Fruit fly (Drosophila melanogaster): ENCODE data around the gene Mur18B.
A peak's percentile ranks its signal among the peaks of the same experiment; 100 is the strongest.

Gene Mur18B

dm6 chrX:19248426-19249217, 35.6 kb downstream of the Mur18B start, which contains the start of gene Hs3st-B (continued):
- 0 out of 2 replicates have a peak, but pooled peaks have one; percentile 9 for TF ChIP-seq Atf6 (GFP tag; IDR thresholded peaks at IDR 0.05)
- TF ChIP-seq pb (GFP tag; optimal IDR thresholded peaks at IDR 0.05), result no peak
- TF ChIP-seq Hey (tag; optimal IDR thresholded peaks at IDR 0.05), result no peak
- TF ChIP-seq CG3407 (GFP tag; optimal IDR thresholded peaks at IDR 0.05), result no peak
- 0 out of 2 replicates have a peak, but pooled peaks have one; percentile 16 for TF ChIP-seq crol (GFP tag; IDR thresholded peaks at IDR 0.05)
- no peak for TF ChIP-seq pan (optimal IDR thresholded peaks at IDR 0.05)
- TF ChIP-seq pan (GFP tag; optimal IDR thresholded peaks at IDR 0.05 in 1 of 2, IDR thresholded peaks at IDR 0.05 in 1 of 2), result peak in 1 of 2 experiments; percentile 32
- 0 out of 2 replicates have a peak, but pooled peaks have one; percentile 13 for TF ChIP-seq Ptx1 (GFP tag; IDR thresholded peaks at IDR 0.05)
- TF ChIP-seq CG7928 (GFP tag; optimal IDR thresholded peaks at IDR 0.05), result no peak
- TF ChIP-seq ato (GFP tag; IDR thresholded peaks at IDR 0.05; ENCODE audit: partially characterized antibody), result no peak
- TF ChIP-seq Ets65A (GFP tag), result peak; percentile 87
- TF ChIP-seq CG13123 (GFP tag; optimal IDR thresholded peaks at IDR 0.05), result no peak
- TF ChIP-seq Dad (GFP tag; optimal IDR thresholded peaks at IDR 0.05), result no peak
- TF ChIP-seq Ssrp (tag; optimal IDR thresholded peaks at IDR 0.05), result peak; percentile 22
- TF ChIP-seq nerfin-2 (GFP tag; IDR thresholded peaks at IDR 0.05; ENCODE audit: partially characterized antibody), result no peak
- peak; percentile 69 for TF ChIP-seq sens (GFP tag)
- TF ChIP-seq CG18619 (GFP tag; optimal IDR thresholded peaks at IDR 0.05), result peak; percentile 26
- no peak for TF ChIP-seq CG7372 (GFP tag; IDR thresholded peaks at IDR 0.05)

dm6 chrX:19249339-19249738, 36.3 kb downstream of the Mur18B start:
- TF ChIP-seq CG15011 (GFP tag; optimal IDR thresholded peaks at IDR 0.05) (no peak), sd (tag; optimal IDR thresholded peaks at IDR 0.05) (no peak), CG17612 (GFP tag; IDR thresholded peaks at IDR 0.05) (peak; percentile 98), nom (GFP tag; optimal IDR thresholded peaks at IDR 0.05) (no peak), Adf1 (GFP tag; IDR thresholded peaks at IDR 0.05) (no peak), knrl (GFP tag; IDR thresholded peaks at IDR 0.05; ENCODE audit: partially characterized antibody) (no peak), Hr78 (GFP tag; optimal IDR thresholded peaks at IDR 0.05) (peak in 1 of 2 experiments; percentile 67), CG8290 (GFP tag; optimal IDR thresholded peaks at IDR 0.05) (peak; percentile 70), CG8290 (tag; optimal IDR thresholded peaks at IDR 0.05) (peak in 1 of 2 experiments; percentile 84), ATbp (GFP tag; optimal IDR thresholded peaks at IDR 0.05) (no peak)

dm6 chrX:19250151-19250550, 37.1 kb downstream of the Mur18B start:
- TF ChIP-seq CG6272 (GFP tag; IDR thresholded peaks at IDR 0.05), result no peak
- TF ChIP-seq CG17612 (GFP tag; IDR thresholded peaks at IDR 0.05), result peak; percentile 53; the same call in 1 of the 2 replicates
- TF ChIP-seq B-H1 (GFP tag; IDR thresholded peaks at IDR 0.05), result no peak
- TF ChIP-seq CG6689 (GFP tag; IDR thresholded peaks at IDR 0.05), result no peak
- TF ChIP-seq zfh2 (GFP tag; optimal IDR thresholded peaks at IDR 0.05), result no peak
- peak; percentile 81 for TF ChIP-seq CG8290 (GFP tag; optimal IDR thresholded peaks at IDR 0.05)
- peak in 1 of 2 experiments; percentile 47 for TF ChIP-seq CG8290 (tag; optimal IDR thresholded peaks at IDR 0.05)

dm6 chrX:19259802-19260695, 47.0 kb downstream of the Mur18B start:
- TF ChIP-seq CG3726 (GFP tag; IDR thresholded peaks at IDR 0.05) (no peak), CG14050 (GFP tag; IDR thresholded peaks at IDR 0.05) (no peak), kni (GFP tag; optimal IDR thresholded peaks at IDR 0.05) (peak; percentile 28), en (GFP tag; optimal IDR thresholded peaks at IDR 0.05) (no peak), pros (GFP tag; optimal IDR thresholded peaks at IDR 0.05) (peak; percentile 7), CG2678 (tag; optimal IDR thresholded peaks at IDR 0.05) (no peak), CG2199 (GFP tag; IDR thresholded peaks at IDR 0.05) (no peak), Adf1 (GFP tag; IDR thresholded peaks at IDR 0.05) (peak; percentile 56; the same call in 1 of the 2 replicates), NC2β (GFP tag; optimal IDR thresholded peaks at IDR 0.05) (no peak), chinmo (GFP tag; IDR thresholded peaks at IDR 0.05; ENCODE audit: partially characterized antibody) (0 out of 4 replicates have a peak, but pooled peaks have one; percentile 46), fd96Cb (tag; optimal IDR thresholded peaks at IDR 0.05) (no peak), Pdp1 (GFP tag; optimal IDR thresholded peaks at IDR 0.05) (peak in 1 of 2 experiments; percentile 64), CG12299 (tag; optimal IDR thresholded peaks at IDR 0.05) (no peak)
